Worm (Caenorhabditis elegans): ENCODE results near the gene K10G4.3.

K10G4.3 gene

ce11 chrV:17284159-17284558, 19.4 kb upstream of the K10G4.3 start:
- TF ChIP-seq pqm-1 (tag; optimal IDR thresholded peaks at IDR 0.05) (no peak), ref-2 (tag; optimal IDR thresholded peaks at IDR 0.05) (no peak), ceh-22 (tag; optimal IDR thresholded peaks at IDR 0.05) (no peak), K02D7.2 (tag; optimal IDR thresholded peaks at IDR 0.05) (no peak), ttx-3 (tag; optimal IDR thresholded peaks at IDR 0.05) (no peak), odd-2 (tag; optimal IDR thresholded peaks at IDR 0.05) (no peak), mec-3 (tag; optimal IDR thresholded peaks at IDR 0.05; ENCODE audit: borderline replicate concordance) (no peak), unc-55 (GFP tag; optimal IDR thresholded peaks at IDR 0.05) (no peak)

- no peak for TF ChIP-seq pax-1 (tag; optimal IDR thresholded peaks at IDR 0.05)
- TF ChIP-seq gmeb-2 (tag; optimal IDR thresholded peaks at IDR 0.05), result no peak
- TF ChIP-seq lim-6 (tag; optimal IDR thresholded peaks at IDR 0.05), result no peak
- no peak for TF ChIP-seq dve-1 (tag; optimal IDR thresholded peaks at IDR 0.05)
- no peak for TF ChIP-seq hlh-8 (tag; optimal IDR thresholded peaks at IDR 0.05)
- no peak for TF ChIP-seq syd-9 (tag; optimal IDR thresholded peaks at IDR 0.05)
- TF ChIP-seq nfya-1 (tag; optimal IDR thresholded peaks at IDR 0.05), result no peak
- TF ChIP-seq sdc-2 (tag; optimal IDR thresholded peaks at IDR 0.05), result no peak
- TF ChIP-seq ets-4 (tag; optimal IDR thresholded peaks at IDR 0.05), result no peak
- TF ChIP-seq pqm-1 (tag; optimal IDR thresholded peaks at IDR 0.05), result no peak
- no peak for TF ChIP-seq pha-2 (tag; optimal IDR thresholded peaks at IDR 0.05)
- TF ChIP-seq ceh-19 (GFP tag; optimal IDR thresholded peaks at IDR 0.05), result no peak
Measured at ce11 chrV:17273249-17273648, 8.5 kb upstream of the K10G4.3 start, which contains the start of gene K10G4.10. K10G4.10 (plus strand) TSS chrV:17273549.

ce11 chrV:17272112-17272511, 7.4 kb upstream of the K10G4.3 start:
- TF ChIP-seq dmd-4 (tag; optimal IDR thresholded peaks at IDR 0.05; ENCODE audit: borderline replicate concordance) (no peak), elt-4 (tag; optimal IDR thresholded peaks at IDR 0.05) (no peak), ceh-19 (GFP tag; optimal IDR thresholded peaks at IDR 0.05) (no peak), tbx-7 (tag; optimal IDR thresholded peaks at IDR 0.05) (no peak), lin-11 (tag; optimal IDR thresholded peaks at IDR 0.05) (no peak), ceh-14 (tag; optimal IDR thresholded peaks at IDR 0.05) (no peak), ceh-34 (tag; optimal IDR thresholded peaks at IDR 0.05) (no peak), C08G9.2 (tag; optimal IDR thresholded peaks at IDR 0.05) (no peak), fax-1 (tag; optimal IDR thresholded peaks at IDR 0.05) (no peak), pros-1 (tag; optimal IDR thresholded peaks at IDR 0.05) (no peak), mec-3 (tag; optimal IDR thresholded peaks at IDR 0.05; ENCODE audit: borderline replicate concordance) (no peak), K02D7.2 (tag; optimal IDR thresholded peaks at IDR 0.05) (no peak)

ce11 chrV:17261385-17261784, 3.4 kb downstream of the K10G4.3 start:
- TF ChIP-seq unc-86 (tag; optimal IDR thresholded peaks at IDR 0.05) (no peak), pag-3 (tag; optimal IDR thresholded peaks at IDR 0.05; ENCODE audit: borderline replicate concordance) (peak; percentile 43)

- no peak for TF ChIP-seq ceh-30 (tag; optimal IDR thresholded peaks at IDR 0.05)
- TF ChIP-seq K09A11.1 (tag; optimal IDR thresholded peaks at IDR 0.05; ENCODE audit: insufficient read depth), result no peak
- no peak for TF ChIP-seq T23F11.4 (GFP tag; optimal IDR thresholded peaks at IDR 0.05)
- TF ChIP-seq sox-2 (GFP tag; IDR thresholded peaks at IDR 0.05), result no peak
- no peak for TF ChIP-seq pat-9 (tag; optimal IDR thresholded peaks at IDR 0.05)
- no peak for TF ChIP-seq nhr-232 (tag; optimal IDR thresholded peaks at IDR 0.05)
- TF ChIP-seq pha-4 (tag; optimal IDR thresholded peaks at IDR 0.05), result no peak
- TF ChIP-seq npax-4 (tag; optimal IDR thresholded peaks at IDR 0.05), result no peak
Measured at ce11 chrV:17258868-17259267, 5.9 kb downstream of the K10G4.3 start, which contains the start of gene fbxa-85. fbxa-85 (plus strand) TSS chrV:17259168.
